Worm (Caenorhabditis elegans): ENCODE measurements around the gene Y46D2A.2.

Y46D2A.2 gene

DNA sequence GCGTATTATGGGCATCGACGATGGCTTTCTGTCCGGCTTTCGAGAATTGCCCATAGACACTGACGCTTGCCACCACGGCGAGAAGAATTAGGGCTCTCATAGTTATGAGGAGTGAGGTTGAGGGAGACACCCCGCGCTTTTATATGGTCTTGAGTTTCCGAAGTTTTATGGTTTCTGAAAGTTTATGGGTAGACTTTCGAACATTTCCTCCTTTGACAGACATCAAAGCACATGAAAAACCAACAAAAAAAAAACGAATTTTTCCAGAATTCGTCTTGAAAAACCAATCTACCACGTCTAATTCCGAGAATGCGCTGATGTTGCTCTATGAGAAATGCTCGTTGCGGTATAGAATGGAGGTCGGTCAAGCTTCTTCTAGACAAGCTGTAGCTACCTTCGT is 38.5 kb downstream of the Y46D2A.2 start, which contains the start of gene scl-15:
Gene scl-15 (minus strand): TSS at position 101 of the 400 bp plus-strand sequence.
- TF ChIP-seq ttx-3 (tag; optimal IDR thresholded peaks at IDR 0.05) (no peak), unc-86 (tag; optimal IDR thresholded peaks at IDR 0.05) (no peak), mec-3 (tag; optimal IDR thresholded peaks at IDR 0.05; ENCODE audit: borderline replicate concordance) (no peak), eyg-1 (tag; optimal IDR thresholded peaks at IDR 0.05) (no peak), C08G9.2 (tag; optimal IDR thresholded peaks at IDR 0.05) (no peak), ref-2 (tag; optimal IDR thresholded peaks at IDR 0.05) (no peak), syd-9 (tag; optimal IDR thresholded peaks at IDR 0.05) (no peak), madf-2 (tag; optimal IDR thresholded peaks at IDR 0.05) (no peak), F13H6.1 (tag; optimal IDR thresholded peaks at IDR 0.05) (no peak), odd-2 (tag; optimal IDR thresholded peaks at IDR 0.05) (no peak), lin-11 (tag; optimal IDR thresholded peaks at IDR 0.05) (no peak), T23F11.4 (GFP tag; optimal IDR thresholded peaks at IDR 0.05) (no peak), nhr-11 (tag; optimal IDR thresholded peaks at IDR 0.05) (no peak), pha-4 (tag; optimal IDR thresholded peaks at IDR 0.05) (no peak), hlh-8 (tag; optimal IDR thresholded peaks at IDR 0.05) (no peak), pha-2 (tag; optimal IDR thresholded peaks at IDR 0.05) (no peak)

DNA sequence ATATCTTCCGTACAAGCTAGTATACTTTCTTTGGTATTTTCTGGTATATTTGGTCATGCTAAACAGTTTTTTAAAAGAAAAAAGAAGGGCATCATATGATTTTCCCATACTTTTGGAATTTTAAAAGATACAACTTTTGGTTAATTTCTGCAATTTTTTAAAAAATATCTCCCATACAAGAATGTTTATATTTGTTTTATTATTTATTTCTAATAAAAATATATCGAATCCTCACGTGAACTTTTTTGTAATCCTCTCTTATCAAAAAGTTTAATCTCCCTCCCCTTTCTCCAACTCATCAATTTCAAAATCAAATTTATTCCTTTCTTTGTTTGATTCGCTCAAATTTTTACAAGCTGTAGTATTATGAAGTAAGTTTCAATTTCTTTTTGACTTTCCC is 40.7 kb downstream of the Y46D2A.2 start, which contains the start of gene nep-13:
Gene nep-13 (plus strand): TSS at position 301 of the 400 bp plus-strand sequence.
- no peak for TF ChIP-seq hlh-15 (tag; optimal IDR thresholded peaks at IDR 0.05)
- TF ChIP-seq T23F11.4 (GFP tag; optimal IDR thresholded peaks at IDR 0.05) = no peak
- no peak for TF ChIP-seq ceh-2 (tag; optimal IDR thresholded peaks at IDR 0.05)
- TF ChIP-seq C38D4.7 (GFP tag; optimal IDR thresholded peaks at IDR 0.05) = no peak
- TF ChIP-seq Y22D7AL.16 (tag; optimal IDR thresholded peaks at IDR 0.05) = no peak
- no peak for TF ChIP-seq ceh-19 (GFP tag; optimal IDR thresholded peaks at IDR 0.05)

DNA sequence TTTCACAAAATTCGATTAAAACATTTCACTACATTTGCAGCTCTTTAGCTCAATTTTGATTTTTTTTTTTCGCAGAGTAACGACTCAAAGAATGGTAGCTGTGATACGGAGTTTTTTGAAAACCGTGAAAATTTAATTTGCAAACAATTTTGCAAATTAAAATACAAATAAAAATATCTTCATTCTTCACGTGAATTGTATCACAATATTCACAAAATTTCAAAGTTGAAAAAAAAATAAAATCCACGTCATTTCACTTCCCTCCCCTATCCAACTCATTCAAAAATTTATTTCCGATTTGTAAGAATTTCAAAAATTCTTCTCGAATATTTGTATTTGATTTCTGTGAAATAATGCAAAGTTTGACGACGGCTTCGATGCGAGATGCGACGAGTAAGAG is 44.4 kb downstream of the Y46D2A.2 start, which contains the start of gene wht-4:
Gene wht-4 (plus strand): TSS at position 301 of the 400 bp plus-strand sequence.
- no peak for TF ChIP-seq pax-1 (tag; optimal IDR thresholded peaks at IDR 0.05)
- no peak for TF ChIP-seq fkh-10 (GFP tag; optimal IDR thresholded peaks at IDR 0.05)
- no peak for TF ChIP-seq lin-11 (tag; optimal IDR thresholded peaks at IDR 0.05)
- no peak for TF ChIP-seq npax-4 (tag; optimal IDR thresholded peaks at IDR 0.05)
- no peak for TF ChIP-seq che-1 (tag; optimal IDR thresholded peaks at IDR 0.05)
- TF ChIP-seq pag-3 (tag; optimal IDR thresholded peaks at IDR 0.05; ENCODE audit: borderline replicate concordance) = no peak
- TF ChIP-seq unc-42 (tag; optimal IDR thresholded peaks at IDR 0.05) = no peak
- TF ChIP-seq sdc-2 (tag; optimal IDR thresholded peaks at IDR 0.05) = no peak
- TF ChIP-seq ceh-31 (tag; optimal IDR thresholded peaks at IDR 0.05) = no peak
- no peak for TF ChIP-seq elt-2 (tag; optimal IDR thresholded peaks at IDR 0.05)
- TF ChIP-seq gmeb-2 (tag; optimal IDR thresholded peaks at IDR 0.05) = no peak
- TF ChIP-seq ceh-18 (tag; optimal IDR thresholded peaks at IDR 0.05) = no peak

DNA sequence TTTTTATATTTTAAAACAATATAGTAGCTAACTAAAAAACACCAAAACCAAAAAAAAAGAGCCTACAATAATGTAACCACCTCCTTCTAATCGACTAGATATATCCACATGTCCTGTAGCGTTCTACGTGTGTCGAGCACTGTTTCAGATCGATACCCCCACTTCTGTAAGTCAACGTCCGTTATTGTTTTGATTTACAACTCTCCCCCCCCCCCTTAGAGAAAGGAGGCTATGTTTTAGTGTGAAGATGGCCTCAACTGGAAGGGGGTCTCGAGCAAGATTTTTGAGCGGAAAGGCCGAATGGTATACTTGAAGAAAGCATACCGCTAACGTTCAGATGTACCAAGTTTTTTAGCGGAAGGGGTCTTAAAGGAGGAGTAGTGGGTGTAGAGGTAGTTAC is 45.4 kb downstream of the Y46D2A.2 start, which contains the start of gene F02E11.4:
Gene F02E11.4 (minus strand): TSS at position 101 of the 400 bp plus-strand sequence.
- no peak for TF ChIP-seq ahr-1 (tag; optimal IDR thresholded peaks at IDR 0.05)
- TF ChIP-seq T23F11.4 (GFP tag; optimal IDR thresholded peaks at IDR 0.05) = no peak
- no peak for TF ChIP-seq fkh-6 (tag; optimal IDR thresholded peaks at IDR 0.05)
- no peak for TF ChIP-seq unc-55 (GFP tag; optimal IDR thresholded peaks at IDR 0.05)
- no peak for TF ChIP-seq rnt-1 (tag; optimal IDR thresholded peaks at IDR 0.05)
- TF ChIP-seq fax-1 (tag; optimal IDR thresholded peaks at IDR 0.05) = no peak

DNA sequence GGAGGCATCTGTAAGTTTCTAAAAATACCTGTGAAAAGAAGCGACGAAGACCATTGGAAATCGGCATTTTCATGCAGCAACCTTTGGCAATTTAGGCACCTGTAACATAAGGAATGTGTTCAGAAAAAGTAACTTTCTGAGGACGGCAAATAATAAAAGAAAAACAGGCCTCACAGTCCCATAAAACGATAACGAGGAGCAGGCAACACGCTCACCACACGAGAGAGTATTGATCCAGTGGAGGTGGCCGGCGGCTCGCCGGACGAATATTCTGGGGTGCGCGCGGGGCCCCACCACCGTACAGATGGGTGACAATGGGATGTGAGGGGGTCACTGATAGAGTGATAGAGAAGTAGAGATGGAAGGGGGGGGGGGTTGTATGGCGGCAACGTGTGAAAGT is 48.2 kb downstream of the Y46D2A.2 start, which contains the start of gene F02E11.3:
Gene F02E11.3 (minus strand): TSS at position 101 of the 400 bp plus-strand sequence.
- TF ChIP-seq syd-9 (tag; optimal IDR thresholded peaks at IDR 0.05) = no peak
- TF ChIP-seq elt-4 (tag; optimal IDR thresholded peaks at IDR 0.05) = no peak
- no peak for TF ChIP-seq hlh-13 (GFP tag; optimal IDR thresholded peaks at IDR 0.05)
- TF ChIP-seq gmeb-2 (tag; optimal IDR thresholded peaks at IDR 0.05) = no peak
- no peak for TF ChIP-seq pha-2 (tag; optimal IDR thresholded peaks at IDR 0.05)
- TF ChIP-seq T23F11.4 (GFP tag; optimal IDR thresholded peaks at IDR 0.05) = no peak
- no peak for TF ChIP-seq ceh-9 (tag; optimal IDR thresholded peaks at IDR 0.05)
- no peak for TF ChIP-seq ama-1 (optimal IDR thresholded peaks at IDR 0.05)
- TF ChIP-seq ceh-24 (tag; optimal IDR thresholded peaks at IDR 0.05) = no peak
- TF ChIP-seq tbx-2 (tag; optimal IDR thresholded peaks at IDR 0.05) = no peak
- no peak for TF ChIP-seq nhr-232 (tag; optimal IDR thresholded peaks at IDR 0.05)
